Worm (Caenorhabditis elegans) whole organism, early embryonic: ENCODE results near the gene mak-1.

Source experiments
- ama-1 ChIP-seq: fragments of 150-350 bp; optimal IDR thresholded peaks from 2 replicates; lab custom pipeline; 2014
- hnd-1 ChIP-seq: sonication (generic microtip); optimal IDR thresholded peaks from 2 replicates; lab custom pipeline; 2016; ENCODE audit warnings: missing genetic modification characterization, missing compliant biosample characterization
- pes-1 ChIP-seq: fragments of 200-800 bp; sonication (Bioruptor generic); IDR thresholded peaks from 2 replicates; pipeline ENCODE4 v1.3.6; 2022; ENCODE audit warnings: missing genetic modification reagents, missing genetic modification characterization, missing compliant biosample characterization
- sea-1 ChIP-seq: fragments of 200-800 bp; sonication (Bioruptor generic); conservative IDR thresholded peaks from 2 replicates; pipeline ENCODE4 v1.3.6; 2022; ENCODE audit warnings: missing genetic modification characterization, missing compliant biosample characterization
- tra-4 ChIP-seq: sonication (generic microtip); optimal IDR thresholded peaks from 2 replicates; lab custom pipeline; 2017; ENCODE audit warnings: missing genetic modification characterization, missing compliant biosample characterization

DNA sequence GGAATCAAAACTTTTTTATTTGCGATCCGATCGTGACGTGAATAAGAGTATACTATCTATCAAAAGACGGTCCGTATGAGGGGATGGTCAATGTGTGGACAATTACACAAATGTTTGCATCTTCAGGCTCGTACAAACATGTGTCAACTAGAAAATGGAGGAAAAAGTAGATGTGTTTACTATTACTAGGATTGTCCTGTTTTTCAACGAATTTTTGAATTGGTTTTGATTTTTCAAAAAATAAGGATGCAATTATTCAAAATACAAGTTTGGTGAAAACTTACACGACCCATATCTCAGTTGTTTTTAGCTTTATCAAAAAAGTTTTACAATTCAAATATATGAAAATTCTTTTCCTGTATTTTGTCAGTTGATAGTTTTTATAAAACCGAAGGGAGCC lies 11.4 kb downstream of the mak-1 start, which contains the start of gene K08F8.7:
- TF ChIP-seq tra-4 (tag; lab: Kevin White, UChicago) (no peak), ama-1 (lab: Kevin White, UChicago) (no peak), hnd-1 (no peak), pes-1 (GFP tag; lab: Robert Waterston, UW) (no peak), sea-1 (no peak)
